Fruit fly (Drosophila melanogaster) whole organism, larva: ENCODE measurements around the gene CG42371.

Experiments used
- noc ChIP-seq: fragments of 200-800 bp; sonication (Bioruptor generic); optimal IDR thresholded peaks from 3 replicates; lab custom pipeline; 2019; ENCODE audit warnings: missing biosample characterization, mild to moderate bottlenecking, missing genetic modification characterization, moderate library complexity

The CG42371 gene

dm6 chr2L:2217067-2217684 is at the start of gene CG42371, which contains the start of the genes CG15386 and mio:
CG42371 (minus strand) TSS chr2L:2217246.
CG15386 (minus strand) TSS chr2L:2217246.
mio (plus strand) TSS chr2L:2217290.
- TF ChIP-seq noc, result peak; percentile 19

dm6 chr2L:2265221-2265620 is 48.2 kb upstream of the CG42371 start, which contains the start of gene CG34049:
CG34049 (minus strand) TSS chr2L:2265321.
- no peak for TF ChIP-seq noc

- no peak for TF ChIP-seq noc
These were observed 46.1 kb upstream of the CG42371 start, which contains the start of gene CG4270 for dm6 chr2L:2263142-2263541. CG4270 (plus strand) TSS chr2L:2263442.

- TF ChIP-seq noc, result no peak
These were observed 37.9 kb upstream of the CG42371 start, which contains the start of gene Send1 for dm6 chr2L:2254950-2255349. Send1 (minus strand) TSS chr2L:2255050.

dm6 chr2L:2252745-2253144 is 35.7 kb upstream of the CG42371 start, which contains the start of gene CG17234:
CG17234 (plus strand) TSS chr2L:2253045.
- TF ChIP-seq noc, result no peak

dm6 chr2L:2252241-2252640 is 35.2 kb upstream of the CG42371 start, which contains the start of gene CG17239:
CG17239 (minus strand) TSS chr2L:2252341.
- no peak for TF ChIP-seq noc

- TF ChIP-seq noc, result no peak
These were observed 34.1 kb upstream of the CG42371 start, which contains the start of gene Ser12 for dm6 chr2L:2251175-2251574. Ser12 (minus strand) TSS chr2L:2251275.

dm6 chr2L:2249578-2249977 is 32.5 kb upstream of the CG42371 start:
- no peak for TF ChIP-seq noc

dm6 chr2L:2242783-2243182 is 25.7 kb upstream of the CG42371 start:
- TF ChIP-seq noc, result no peak

dm6 chr2L:2242139-2242538 is 25.1 kb upstream of the CG42371 start, which contains the start of gene CG4267:
CG4267 (plus strand) TSS chr2L:2242378.
- no peak for TF ChIP-seq noc

dm6 chr2L:2240493-2240892 is 23.4 kb upstream of the CG42371 start, which contains the start of gene Tengl1:
Tengl1 (minus strand) TSS chr2L:2240593.
- TF ChIP-seq noc, result no peak

dm6 chr2L:2239284-2239683 is 22.2 kb upstream of the CG42371 start, which contains the start of gene Tengl2:
Tengl2 (minus strand) TSS chr2L:2239384.
- TF ChIP-seq noc, result no peak

dm6 chr2L:2238151-2238550 is 21.1 kb upstream of the CG42371 start, which contains the start of gene Tengl3:
Tengl3 (minus strand) TSS chr2L:2238251.
- TF ChIP-seq noc, result no peak

dm6 chr2L:2236722-2237121 is 19.7 kb upstream of the CG42371 start, which contains the start of gene Sec24CD:
Sec24CD (minus strand) TSS chr2L:2236844.
- TF ChIP-seq noc, result no peak

- peak; percentile 7 for TF ChIP-seq noc
These were observed 11.3 kb upstream of the CG42371 start for dm6 chr2L:2228179-2228849.

- peak; percentile 12 for TF ChIP-seq noc
These were observed 10.3 kb upstream of the CG42371 start for dm6 chr2L:2227316-2227715.
